Worm (Caenorhabditis elegans): ENCODE data around the gene F13E9.12.

F13E9.12 gene

ce11 chrIV:10904282-10904681 is 29.9 kb upstream of the F13E9.12 start, which contains the start of gene ZK596.3:
TSS of gene ZK596.3 (minus strand) at chrIV:10904382.
- TF ChIP-seq ets-7 (tag; optimal IDR thresholded peaks at IDR 0.05): no peak

ce11 chrIV:10902476-10902875 is 28.0 kb upstream of the F13E9.12 start:
- TF ChIP-seq hnd-1 (tag; optimal IDR thresholded peaks at IDR 0.05) (no peak), sea-1 (GFP tag; conservative IDR thresholded peaks at IDR 0.05) (no peak), tbx-11 (GFP tag; IDR thresholded peaks at IDR 0.05) (no peak), scrt-1 (GFP tag; IDR thresholded peaks at IDR 0.05) (no peak), pes-1 (GFP tag; IDR thresholded peaks at IDR 0.05) (no peak)

ce11 chrIV:10900083-10900482 is 25.7 kb upstream of the F13E9.12 start, which contains the start of gene srlf-30:
TSS of gene srlf-30 (plus strand) at chrIV:10900383.
- TF ChIP-seq B0310.2 (tag; optimal IDR thresholded peaks at IDR 0.05): no peak
- TF ChIP-seq aly-1 (tag; optimal IDR thresholded peaks at IDR 0.05): no peak
- no peak for TF ChIP-seq tra-4 (tag; optimal IDR thresholded peaks at IDR 0.05)
- no peak for TF ChIP-seq tbx-37 (GFP tag; conservative IDR thresholded peaks at IDR 0.05)
- no peak for TF ChIP-seq sea-1 (GFP tag; conservative IDR thresholded peaks at IDR 0.05)
- no peak for TF ChIP-seq hnd-1 (tag; optimal IDR thresholded peaks at IDR 0.05)
- TF ChIP-seq ceh-36 (tag; optimal IDR thresholded peaks at IDR 0.05): no peak
- TF ChIP-seq ets-7 (tag; optimal IDR thresholded peaks at IDR 0.05): no peak
- no peak for TF ChIP-seq tbx-11 (GFP tag; IDR thresholded peaks at IDR 0.05)
- no peak for TF ChIP-seq flt-1 (GFP tag; IDR thresholded peaks at IDR 0.05)
- no peak for TF ChIP-seq scrt-1 (GFP tag; IDR thresholded peaks at IDR 0.05)

ce11 chrIV:10899091-10899490 is 24.7 kb upstream of the F13E9.12 start, which contains the start of the genes F13E9.9 and F13E9.19:
TSS of gene F13E9.9 (minus strand) at chrIV:10899191.
TSS of gene F13E9.19 (plus strand) at chrIV:10899406.
- TF ChIP-seq scrt-1 (GFP tag; IDR thresholded peaks at IDR 0.05) (no peak), ama-1 (optimal IDR thresholded peaks at IDR 0.05) (no peak)

- TF ChIP-seq pes-1 (GFP tag; IDR thresholded peaks at IDR 0.05) (no peak), ceh-13 (GFP tag; optimal IDR thresholded peaks at IDR 0.05) (no peak), ama-1 (optimal IDR thresholded peaks at IDR 0.05) (no peak), tbx-11 (GFP tag; IDR thresholded peaks at IDR 0.05) (no peak), aly-1 (tag; optimal IDR thresholded peaks at IDR 0.05) (no peak), sea-1 (GFP tag; conservative IDR thresholded peaks at IDR 0.05) (no peak), hmg-4 (GFP tag; optimal IDR thresholded peaks at IDR 0.05) (no peak), flt-1 (GFP tag; IDR thresholded peaks at IDR 0.05) (no peak), tra-4 (tag; optimal IDR thresholded peaks at IDR 0.05) (no peak), ets-7 (tag; optimal IDR thresholded peaks at IDR 0.05) (no peak), F13C5.2 (tag; optimal IDR thresholded peaks at IDR 0.05) (no peak), tbx-37 (GFP tag; conservative IDR thresholded peaks at IDR 0.05) (no peak), scrt-1 (GFP tag; IDR thresholded peaks at IDR 0.05) (no peak), hnd-1 (tag; optimal IDR thresholded peaks at IDR 0.05) (no peak), hmbx-1 (tag; optimal IDR thresholded peaks at IDR 0.05) (no peak), ceh-36 (tag; optimal IDR thresholded peaks at IDR 0.05) (no peak), B0310.2 (tag; optimal IDR thresholded peaks at IDR 0.05) (no peak)
Measured at ce11 chrIV:10898160-10898559, 23.7 kb upstream of the F13E9.12 start.

- TF ChIP-seq ama-1 (optimal IDR thresholded peaks at IDR 0.05): no peak
- no peak for TF ChIP-seq tbx-11 (GFP tag; IDR thresholded peaks at IDR 0.05)
- no peak for TF ChIP-seq pes-1 (GFP tag; IDR thresholded peaks at IDR 0.05)
- no peak for TF ChIP-seq scrt-1 (GFP tag; IDR thresholded peaks at IDR 0.05)
- TF ChIP-seq hmg-4 (GFP tag; optimal IDR thresholded peaks at IDR 0.05): no peak
- no peak for TF ChIP-seq sea-1 (GFP tag; conservative IDR thresholded peaks at IDR 0.05)
- TF ChIP-seq B0310.2 (tag; optimal IDR thresholded peaks at IDR 0.05): no peak
- TF ChIP-seq tbx-37 (GFP tag; conservative IDR thresholded peaks at IDR 0.05): no peak
Measured at ce11 chrIV:10896512-10896911, 22.1 kb upstream of the F13E9.12 start, which contains the start of gene srlf-13. TSS of gene srlf-13 (minus strand) at chrIV:10896612.

- TF ChIP-seq ceh-13 (GFP tag; optimal IDR thresholded peaks at IDR 0.05): no peak
- TF ChIP-seq hmg-4 (GFP tag; optimal IDR thresholded peaks at IDR 0.05): no peak
- no peak for TF ChIP-seq B0310.2 (tag; optimal IDR thresholded peaks at IDR 0.05)
- no peak for TF ChIP-seq flt-1 (GFP tag; IDR thresholded peaks at IDR 0.05)
- no peak for TF ChIP-seq tra-4 (tag; optimal IDR thresholded peaks at IDR 0.05)
- TF ChIP-seq hmbx-1 (tag; optimal IDR thresholded peaks at IDR 0.05): no peak
- TF ChIP-seq tbx-11 (GFP tag; IDR thresholded peaks at IDR 0.05): no peak
- no peak for TF ChIP-seq sea-1 (GFP tag; conservative IDR thresholded peaks at IDR 0.05)
- TF ChIP-seq tbx-37 (GFP tag; conservative IDR thresholded peaks at IDR 0.05): no peak
- TF ChIP-seq hnd-1 (tag; optimal IDR thresholded peaks at IDR 0.05): no peak
- TF ChIP-seq pes-1 (GFP tag; IDR thresholded peaks at IDR 0.05): no peak
Measured at ce11 chrIV:10894255-10894654, 19.8 kb upstream of the F13E9.12 start, which contains the start of gene srlf-14. TSS of gene srlf-14 (minus strand) at chrIV:10894355.

- TF ChIP-seq ceh-36 (tag; optimal IDR thresholded peaks at IDR 0.05) (no peak), scrt-1 (GFP tag; IDR thresholded peaks at IDR 0.05) (no peak), ama-1 (optimal IDR thresholded peaks at IDR 0.05) (no peak), F13C5.2 (tag; optimal IDR thresholded peaks at IDR 0.05) (no peak), ceh-13 (GFP tag; optimal IDR thresholded peaks at IDR 0.05) (no peak), B0310.2 (tag; optimal IDR thresholded peaks at IDR 0.05) (no peak), tra-4 (tag; optimal IDR thresholded peaks at IDR 0.05) (no peak), pes-1 (GFP tag; IDR thresholded peaks at IDR 0.05) (no peak), tbx-37 (GFP tag; conservative IDR thresholded peaks at IDR 0.05) (no peak), hnd-1 (tag; optimal IDR thresholded peaks at IDR 0.05) (no peak), ets-7 (tag; optimal IDR thresholded peaks at IDR 0.05) (no peak), flt-1 (GFP tag; IDR thresholded peaks at IDR 0.05) (no peak), aly-1 (tag; optimal IDR thresholded peaks at IDR 0.05) (no peak), hmg-4 (GFP tag; optimal IDR thresholded peaks at IDR 0.05) (no peak), hmbx-1 (tag; optimal IDR thresholded peaks at IDR 0.05) (no peak)
Measured at ce11 chrIV:10891993-10892392, 17.6 kb upstream of the F13E9.12 start, which contains the start of gene srlf-12. TSS of gene srlf-12 (minus strand) at chrIV:10892093.

All from whole organism, early embryonic.